Fruit fly (Drosophila melanogaster) S2 (cell line): ENCODE measurements around the gene PIP82.

Experiments used
- CG8478 ChIP-seq: fragments of >200 bp; optimal IDR thresholded peaks from 2 replicates; lab custom pipeline; 2018
- CTCF ChIP-seq, 2 experiments: fragments of >200 bp; optimal IDR thresholded peaks; 2 replicates each; lab custom pipeline; 2018

Gene PIP82

dm6 chrX:8489485-8489970 is 40.0 kb downstream of the PIP82 start, which contains the start of gene otu:
TSS of gene otu (minus strand) at chrX:8489535.
- TF ChIP-seq CG8478 (lab: Kevin White, UChicago), result no peak
- TF ChIP-seq CTCF (optimal IDR thresholded peaks at IDR 0.05; lab: Kevin White, UChicago), result no peak

- TF ChIP-seq CG8478 (lab: Kevin White, UChicago), result no peak
- no peak for TF ChIP-seq CTCF (optimal IDR thresholded peaks at IDR 0.05; lab: Kevin White, UChicago)
These were observed 40.5 kb downstream of the PIP82 start, which contains the start of gene CG33181 for dm6 chrX:8489048-8489447. TSS of gene CG33181 (plus strand) at chrX:8489348.

dm6 chrX:8484778-8485177 is 44.7 kb downstream of the PIP82 start:
- TF ChIP-seq CTCF (optimal IDR thresholded peaks at IDR 0.05; lab: Kevin White, UChicago) (no peak), CG8478 (lab: Kevin White, UChicago) (no peak)

- TF ChIP-seq CG8478 (lab: Kevin White, UChicago) (no peak), CTCF (optimal IDR thresholded peaks at IDR 0.05; lab: Kevin White, UChicago) (no peak)
These were observed 45.8 kb downstream of the PIP82 start, which contains the start of gene CG33223 for dm6 chrX:8483671-8484070. TSS of gene CG33223 (minus strand) at chrX:8483885.

DNA sequence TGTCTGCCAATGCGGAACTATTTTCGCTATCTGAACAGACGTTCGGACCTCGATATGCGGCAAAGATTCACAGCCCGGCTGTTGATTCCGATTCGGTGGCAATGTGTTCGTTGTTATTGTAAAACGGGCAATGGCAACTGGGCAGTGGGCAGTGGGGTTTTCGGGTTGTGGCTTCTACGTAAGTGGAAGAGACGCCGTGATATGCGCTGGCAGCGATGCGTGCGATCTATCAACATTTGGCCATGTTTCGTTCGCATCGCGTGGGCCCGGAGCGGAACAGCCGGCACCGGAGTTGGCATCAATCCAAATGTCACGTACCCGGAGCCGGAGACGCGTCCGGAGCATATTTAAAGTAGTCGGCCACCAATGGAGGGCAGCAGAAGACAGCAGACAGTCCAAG is 48.0 kb downstream of the PIP82 start, which contains the start of gene Cp38:
Cp38 (plus strand) TSS at position 376 of the 400 bp plus-strand sequence.
- TF ChIP-seq CG8478 (lab: Kevin White, UChicago) (no peak), CTCF (optimal IDR thresholded peaks at IDR 0.05; lab: Kevin White, UChicago) (no peak)

- TF ChIP-seq CG8478 (lab: Kevin White, UChicago) (no peak), CTCF (optimal IDR thresholded peaks at IDR 0.05; lab: Kevin White, UChicago) (no peak)
These were observed 50.4 kb downstream of the PIP82 start, which contains the start of gene Cp36 for dm6 chrX:8479031-8479568. TSS of gene Cp36 (plus strand) at chrX:8479319.

DNA sequence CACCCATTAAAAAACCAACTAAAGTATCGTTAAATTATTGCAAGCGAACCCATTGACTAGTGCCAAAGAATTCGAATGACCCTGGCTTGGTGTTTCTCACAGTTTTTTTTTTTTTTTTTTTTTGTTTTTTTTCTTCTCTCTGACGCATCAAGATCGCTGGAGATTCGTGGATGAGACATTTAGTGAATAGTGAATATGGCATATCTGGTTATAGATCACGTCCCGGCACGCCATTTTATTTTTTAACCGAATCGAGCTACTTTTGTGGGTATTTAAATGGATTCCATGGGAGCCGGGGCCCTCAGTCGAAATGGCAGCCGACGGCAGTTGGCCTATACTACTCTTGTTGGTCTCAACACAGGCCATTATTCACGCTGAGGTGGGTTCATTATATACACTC is 52.7 kb downstream of the PIP82 start, which contains the start of gene Cp7Fc:
Cp7Fc (plus strand) TSS at position 301 of the 400 bp plus-strand sequence.
- TF ChIP-seq CTCF (optimal IDR thresholded peaks at IDR 0.05; lab: Kevin White, UChicago) (no peak), CG8478 (lab: Kevin White, UChicago) (no peak)

DNA sequence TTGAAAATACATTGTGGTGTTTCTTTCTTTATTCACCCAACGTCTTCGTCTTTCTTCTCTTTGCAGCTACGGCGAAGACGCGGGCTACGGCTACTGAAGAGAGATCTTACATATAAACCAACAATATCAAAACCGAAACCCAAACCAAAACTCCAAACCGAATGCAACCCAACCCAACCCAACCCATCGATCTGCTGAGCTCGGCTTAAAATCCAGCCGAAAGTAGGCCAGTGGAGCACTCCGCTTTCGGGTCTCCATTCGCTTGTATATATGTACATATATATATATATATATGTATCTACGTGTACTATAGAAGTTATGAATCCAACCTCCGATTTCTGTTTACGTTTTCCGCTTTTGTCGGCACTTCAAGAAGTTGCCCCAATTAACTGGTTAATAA is 53.8 kb downstream of the PIP82 start:
- TF ChIP-seq CTCF (optimal IDR thresholded peaks at IDR 0.05; lab: Kevin White, UChicago), result no peak
- TF ChIP-seq CG8478 (lab: Kevin White, UChicago), result no peak
